Fruit fly (Drosophila melanogaster) whole organism, embryonic: Measurements from ENCODE around the gene CG11670.

Experiments
- Bgb ChIP-seq: fragments of 200-800 bp; sonication (Bioruptor generic); IDR thresholded peaks from 2 replicates; pipeline ENCODE4 v1.3.6; 2022; ENCODE audit warnings: missing biosample characterization, missing genetic modification characterization; ENCODE audit not compliant: partially characterized antibody
- CG10543 ChIP-seq: fragments of 200-800 bp; sonication (Bioruptor generic); optimal IDR thresholded peaks from 3 replicates; lab custom pipeline; 2017; ENCODE audit warnings: missing biosample characterization, mild to moderate bottlenecking, missing genetic modification characterization, moderate library complexity
- CG11093 ChIP-seq: fragments of 200-800 bp; sonication (Bioruptor generic); IDR thresholded peaks from 3 replicates; pipeline ENCODE4 v1.3.6; 2022; ENCODE audit warnings: missing biosample characterization, missing genetic modification characterization
- CG11247 ChIP-seq: fragments of 200-800 bp; sonication (Bioruptor generic); IDR thresholded peaks from 2 replicates; pipeline ENCODE4 v1.3.6; 2022; ENCODE audit warnings: missing biosample characterization, missing genetic modification characterization
- CG12236 ChIP-seq: fragments of 200-800 bp; sonication (Bioruptor generic); optimal IDR thresholded peaks from 2 replicates; lab custom pipeline; 2016; ENCODE audit warnings: missing biosample characterization, missing genetic modification characterization
- CG12299 ChIP-seq: fragments of 200-800 bp; sonication (Bioruptor generic); optimal IDR thresholded peaks from 2 replicates; lab custom pipeline; 2018; ENCODE audit warnings: missing biosample characterization, mild to moderate bottlenecking, missing genetic modification characterization
- CG15269 ChIP-seq: fragments of 200-800 bp; sonication (Bioruptor generic); optimal IDR thresholded peaks from 2 replicates; lab custom pipeline; 2018; ENCODE audit warnings: missing biosample characterization, mild to moderate bottlenecking, missing genetic modification characterization, moderate library complexity
- CG17186 ChIP-seq: fragments of 200-800 bp; sonication (Bioruptor generic); optimal IDR thresholded peaks from 3 replicates; lab custom pipeline; 2017; ENCODE audit warnings: missing biosample characterization, missing genetic modification reagents, missing genetic modification characterization
- CG17829 ChIP-seq: fragments of 200-800 bp; optimal IDR thresholded peaks from 2 replicates; lab custom pipeline; 2019; ENCODE audit warnings: missing biosample characterization, mild to moderate bottlenecking, missing genetic modification characterization, moderate library complexity
- CG2116 ChIP-seq: fragments of 200-800 bp; sonication (Bioruptor generic); optimal IDR thresholded peaks from 3 replicates; lab custom pipeline; 2018; ENCODE audit warnings: missing biosample characterization, mild to moderate bottlenecking, missing genetic modification characterization
- CG31365 ChIP-seq: fragments of 200-800 bp; sonication (Bioruptor generic); optimal IDR thresholded peaks from 2 replicates; lab custom pipeline; 2018; ENCODE audit warnings: missing biosample characterization, mild to moderate bottlenecking, missing genetic modification characterization
- CG31388 ChIP-seq: fragments of 200-800 bp; sonication (Bioruptor generic); optimal IDR thresholded peaks from 2 replicates; lab custom pipeline; 2016; ENCODE audit warnings: missing biosample characterization, missing genetic modification characterization
- CG3281 ChIP-seq: fragments of 200-800 bp; sonication (Bioruptor generic); optimal IDR thresholded peaks from 3 replicates; lab custom pipeline; 2017; ENCODE audit warnings: missing biosample characterization, mild to moderate bottlenecking, missing genetic modification characterization
- CG42726 ChIP-seq: fragments of 200-800 bp; sonication (Bioruptor generic); IDR thresholded peaks from 2 replicates; pipeline ENCODE4 v1.3.6; 2022; ENCODE audit warnings: missing biosample characterization, missing genetic modification characterization; ENCODE audit not compliant: partially characterized antibody
- CG4282 ChIP-seq: fragments of 200-800 bp; sonication (Bioruptor generic); optimal IDR thresholded peaks from 2 replicates; lab custom pipeline; 2016; ENCODE audit warnings: missing biosample characterization, missing genetic modification characterization
- CG5245 ChIP-seq: fragments of 200-800 bp; sonication (Bioruptor generic); optimal IDR thresholded peaks from 3 replicates; lab custom pipeline; 2016; ENCODE audit warnings: missing biosample characterization, missing genetic modification characterization
- CG6175 ChIP-seq: fragments of 200-800 bp; sonication (Bioruptor generic); IDR thresholded peaks from 3 replicates; pipeline ENCODE4 v1.3.6; 2022; ENCODE audit warnings: missing biosample characterization, missing genetic modification characterization
- CG6683 ChIP-seq: fragments of 200-800 bp; sonication (Bioruptor generic); optimal IDR thresholded peaks from 2 replicates; lab custom pipeline; 2017; ENCODE audit warnings: missing biosample characterization, mild to moderate bottlenecking, missing genetic modification characterization, missing genetic modification reagents
- CG7928 ChIP-seq: fragments of 200-800 bp; sonication (Bioruptor generic); optimal IDR thresholded peaks from 2 replicates; lab custom pipeline; 2017; ENCODE audit warnings: missing biosample characterization, mild to moderate bottlenecking, missing genetic modification characterization
- CG9437 ChIP-seq: fragments of 200-800 bp; sonication (Bioruptor generic); optimal IDR thresholded peaks from 2 replicates; lab custom pipeline; 2018; ENCODE audit warnings: missing biosample characterization, mild to moderate bottlenecking, missing genetic modification characterization
- CkIIα-i1 ChIP-seq: fragments of 200-800 bp; sonication (Bioruptor generic); IDR thresholded peaks from 2 replicates; pipeline ENCODE4 v1.3.6; 2022; ENCODE audit warnings: missing biosample characterization, missing genetic modification characterization
- Dek ChIP-seq: fragments of 200-800 bp; sonication (Bioruptor generic); optimal IDR thresholded peaks from 3 replicates; lab custom pipeline; 2019; ENCODE audit warnings: missing biosample characterization, mild to moderate bottlenecking, missing genetic modification characterization, moderate library complexity
- Doc3 ChIP-seq: fragments of 200-800 bp; sonication (Bioruptor generic); IDR thresholded peaks from 3 replicates; pipeline ENCODE4 v1.3.6; 2022; ENCODE audit warnings: missing biosample characterization, missing genetic modification characterization; ENCODE audit not compliant: partially characterized antibody
- Fer1 ChIP-seq: fragments of 200-800 bp; sonication (Bioruptor generic); optimal IDR thresholded peaks from 2 replicates; lab custom pipeline; 2017; ENCODE audit warnings: missing biosample characterization, mild to moderate bottlenecking, missing genetic modification characterization
- Hr39 ChIP-seq: fragments of >200 bp; optimal IDR thresholded peaks from 2 replicates; lab custom pipeline; 2017
- Jarid2 ChIP-seq: fragments of 200-800 bp; sonication (Bioruptor generic); optimal IDR thresholded peaks from 3 replicates; lab custom pipeline; 2017; ENCODE audit warnings: mild to moderate bottlenecking, missing biosample characterization, missing genetic modification reagents, missing genetic modification characterization
- Lhr ChIP-seq: fragments of 200-800 bp; sonication (Bioruptor generic); optimal IDR thresholded peaks from 3 replicates; lab custom pipeline; 2017; ENCODE audit warnings: mild to moderate bottlenecking, missing biosample characterization, missing genetic modification reagents, missing genetic modification characterization
- MBD-R2 ChIP-seq: fragments of 200-800 bp; sonication (Bioruptor generic); IDR thresholded peaks from 2 replicates; pipeline ENCODE4 v1.3.6; 2022; ENCODE audit warnings: missing biosample characterization, missing genetic modification characterization
- Mes4 ChIP-seq: fragments of 200-800 bp; sonication (Bioruptor generic); optimal IDR thresholded peaks from 2 replicates; lab custom pipeline; 2016; ENCODE audit warnings: missing biosample characterization, missing genetic modification characterization
- NC2α ChIP-seq: fragments of 200-800 bp; sonication (Bioruptor generic); optimal IDR thresholded peaks from 2 replicates; lab custom pipeline; 2016; ENCODE audit warnings: missing biosample characterization, missing genetic modification characterization
- Neu2 ChIP-seq: fragments of 200-800 bp; sonication (Bioruptor generic); optimal IDR thresholded peaks from 3 replicates; lab custom pipeline; 2016; ENCODE audit warnings: missing biosample characterization, missing genetic modification characterization, borderline replicate concordance
- Opbp ChIP-seq: fragments of 200-800 bp; sonication (Bioruptor generic); IDR thresholded peaks from 3 replicates; pipeline ENCODE4 v1.3.6; 2022; ENCODE audit warnings: missing biosample characterization, missing genetic modification characterization; ENCODE audit not compliant: partially characterized antibody
- Side ChIP-seq: fragments of 200-800 bp; sonication (Bioruptor generic); optimal IDR thresholded peaks from 2 replicates; lab custom pipeline; 2016; ENCODE audit warnings: missing biosample characterization, missing genetic modification characterization
- abd-A ChIP-seq: fragments of 200-800 bp; sonication (Bioruptor generic); optimal IDR thresholded peaks from 3 replicates; lab custom pipeline; 2019; ENCODE audit warnings: missing biosample characterization, mild to moderate bottlenecking, missing genetic modification characterization, moderate library complexity
- ase ChIP-seq: fragments of 200-800 bp; sonication (Bioruptor generic); IDR thresholded peaks from 3 replicates; pipeline ENCODE4 v1.3.6; 2022; ENCODE audit warnings: missing biosample characterization, missing genetic modification characterization
- ash1 ChIP-seq: fragments of 200-800 bp; sonication (Bioruptor generic); optimal IDR thresholded peaks from 2 replicates; lab custom pipeline; 2018; ENCODE audit warnings: missing biosample characterization, mild to moderate bottlenecking, missing genetic modification characterization
- btn ChIP-seq: fragments of 200-800 bp; sonication (Bioruptor generic); optimal IDR thresholded peaks from 2 replicates; lab custom pipeline; 2016; ENCODE audit warnings: missing biosample characterization, missing genetic modification characterization
- caup ChIP-seq: fragments of 200-800 bp; sonication (Bioruptor generic); optimal IDR thresholded peaks from 3 replicates; lab custom pipeline; 2017; ENCODE audit warnings: missing biosample characterization, mild to moderate bottlenecking, missing genetic modification characterization, moderate library complexity; ENCODE audit not compliant: severe bottlenecking
- croc ChIP-seq: fragments of 200-800 bp; sonication (Bioruptor generic); conservative IDR thresholded peaks from 3 replicates; pipeline ENCODE4 v1.3.6; 2022; ENCODE audit warnings: missing biosample characterization, missing genetic modification characterization
- dan ChIP-seq: fragments of 200-800 bp; sonication (Bioruptor generic); IDR thresholded peaks from 2 replicates; pipeline ENCODE4 v1.3.6; 2022; ENCODE audit warnings: missing biosample characterization, missing genetic modification characterization
- dati ChIP-seq: fragments of 200-800 bp; sonication (Bioruptor generic); IDR thresholded peaks from 2 replicates; pipeline ENCODE4 v1.3.6; 2022; ENCODE audit warnings: missing biosample characterization, missing genetic modification characterization
- eyg ChIP-seq: fragments of 200-800 bp; sonication (Bioruptor generic); optimal IDR thresholded peaks from 3 replicates; lab custom pipeline; 2016; ENCODE audit warnings: missing biosample characterization, missing genetic modification characterization
- fru ChIP-seq: fragments of >200 bp; optimal IDR thresholded peaks from 2 replicates; lab custom pipeline; 2017
- fu2 ChIP-seq: fragments of 200-800 bp; sonication (Bioruptor generic); optimal IDR thresholded peaks from 2 replicates; lab custom pipeline; 2016; ENCODE audit warnings: missing biosample characterization, missing genetic modification characterization
- hb ChIP-seq: fragments of 200-800 bp; sonication (Bioruptor generic); IDR thresholded peaks from 3 replicates; pipeline ENCODE4 v1.3.6; 2022; ENCODE audit warnings: missing biosample characterization, missing genetic modification characterization; ENCODE audit not compliant: partially characterized antibody
- insv ChIP-seq, 2 experiments: fragments of 200-800 bp; sonication (Bioruptor generic); optimal IDR thresholded peaks; 3 replicates each; lab custom pipeline; 2016 to 2018; ENCODE audit warnings: missing biosample characterization in 2 of 2, missing genetic modification characterization in 2 of 2
- jigr1 ChIP-seq: fragments of 200-800 bp; sonication (Bioruptor generic); IDR thresholded peaks from 3 replicates; pipeline ENCODE4 v1.3.6; 2022; ENCODE audit warnings: missing biosample characterization, missing genetic modification characterization
- lilli ChIP-seq: fragments of 200-800 bp; sonication (Bioruptor generic); optimal IDR thresholded peaks from 3 replicates; lab custom pipeline; 2016; ENCODE audit warnings: missing biosample characterization, missing genetic modification characterization
- psq ChIP-seq: fragments of 200-800 bp; sonication (Bioruptor generic); optimal IDR thresholded peaks from 2 replicates; lab custom pipeline; 2017; ENCODE audit warnings: missing biosample characterization, missing genetic modification characterization
- sisA ChIP-seq: fragments of 200-800 bp; sonication (Bioruptor generic); IDR thresholded peaks from 2 replicates; pipeline ENCODE4 v1.3.6; 2022; ENCODE audit warnings: missing biosample characterization, missing genetic modification characterization
- stc ChIP-seq: fragments of 200-800 bp; sonication (Bioruptor generic); IDR thresholded peaks from 2 replicates; pipeline ENCODE4 v1.3.6; 2022; ENCODE audit warnings: missing biosample characterization, missing genetic modification characterization

The CG11670 gene

dm6 chr3R:13032975-13033445, 8.8 kb upstream of the CG11670 start (continued):
- no peak for TF ChIP-seq fru (lab: Kevin White, UChicago)
- TF ChIP-seq caup (GFP tag; lab: Kevin White, UChicago): peak; percentile 52
- TF ChIP-seq Fer1 (GFP tag; lab: Kevin White, UChicago): no peak
- no peak for TF ChIP-seq CG31365
- no peak for TF ChIP-seq Opbp (GFP tag; lab: Robert Waterston, UW)
- no peak for TF ChIP-seq CG12299 (tag; lab: Kevin White, UChicago)
- no peak for TF ChIP-seq CG6683
- no peak for TF ChIP-seq Side (GFP tag; lab: Kevin White, UChicago)
- TF ChIP-seq ash1: no peak
- no peak for TF ChIP-seq fu2 (GFP tag; lab: Kevin White, UChicago)
- peak; percentile 59 for TF ChIP-seq CG17186 (GFP tag; lab: Kevin White, UChicago)
- no peak for TF ChIP-seq dati (GFP tag; lab: Robert Waterston, UW)
- TF ChIP-seq ase (GFP tag; lab: Robert Waterston, UW): no peak
- TF ChIP-seq lilli (GFP tag; lab: Kevin White, UChicago): no peak
- no peak for TF ChIP-seq CG4282 (GFP tag; lab: Kevin White, UChicago)
- TF ChIP-seq CG7928 (GFP tag; lab: Kevin White, UChicago): peak; percentile 79
- TF ChIP-seq CG9437: no peak
- TF ChIP-seq Lhr (GFP tag; lab: Kevin White, UChicago): peak; percentile 12
- no peak for TF ChIP-seq CG15269
- no peak for TF ChIP-seq Mes4 (GFP tag; lab: Kevin White, UChicago)
- TF ChIP-seq NC2α (GFP tag; lab: Kevin White, UChicago): no peak
- peak; percentile 52 for TF ChIP-seq CG3281 (GFP tag; lab: Kevin White, UChicago)
- TF ChIP-seq abd-A (tag; lab: Kevin White, UChicago): no peak
- TF ChIP-seq Doc3 (GFP tag; lab: Robert Waterston, UW): no peak
- no peak for TF ChIP-seq Bgb (GFP tag; lab: Robert Waterston, UW)
- TF ChIP-seq CG2116 (GFP tag; lab: Kevin White, UChicago): no peak
- no peak for TF ChIP-seq CkIIα-i1
- no peak for TF ChIP-seq btn (GFP tag; lab: Kevin White, UChicago)
- no peak for TF ChIP-seq CG12236 (GFP tag; lab: Kevin White, UChicago)
- TF ChIP-seq CG5245 (GFP tag; lab: Kevin White, UChicago): no peak
- no peak for TF ChIP-seq CG31388 (GFP tag; lab: Kevin White, UChicago)
- TF ChIP-seq eyg (GFP tag; lab: Kevin White, UChicago): no peak
- no peak for TF ChIP-seq sisA
- no peak for TF ChIP-seq dan (GFP tag; lab: Robert Waterston, UW)
- no peak for TF ChIP-seq hb (GFP tag; lab: Robert Waterston, UW)
- no peak for TF ChIP-seq jigr1 (GFP tag; lab: Robert Waterston, UW)
- no peak for TF ChIP-seq CG42726
- 0 out of 2 replicates have a peak, but pooled peaks have one; percentile 13 for TF ChIP-seq stc (GFP tag; lab: Robert Waterston, UW)
- TF ChIP-seq Dek (tag; lab: Kevin White, UChicago): peak; percentile 19
- TF ChIP-seq Hr39: no peak
- no peak for TF ChIP-seq insv (GFP tag; optimal IDR thresholded peaks at IDR 0.05; lab: Kevin White, UChicago)
- TF ChIP-seq CG11247 (GFP tag; lab: Robert Waterston, UW): no peak
- peak; percentile 80 for TF ChIP-seq CG10543 (GFP tag; lab: Kevin White, UChicago)
- no peak for TF ChIP-seq Neu2 (GFP tag; lab: Kevin White, UChicago)
- peak; percentile 5 for TF ChIP-seq CG17829
- TF ChIP-seq croc (GFP tag; lab: Robert Waterston, UW): no peak
- TF ChIP-seq CG6175: no peak
- peak; percentile 46 for TF ChIP-seq Jarid2 (GFP tag; lab: Kevin White, UChicago)
- peak; percentile 23; the same call in 1 of the 2 replicates for TF ChIP-seq MBD-R2 (GFP tag; lab: Robert Waterston, UW)
- TF ChIP-seq psq (GFP tag; lab: Kevin White, UChicago): no peak
- TF ChIP-seq CG11093 (GFP tag; lab: Robert Waterston, UW): no peak
